Fruit fly (Drosophila melanogaster) whole organism: ENCODE results near the gene CG46523.

Experiments used
- CG8478 ChIP-seq: fragments of >200 bp; optimal IDR thresholded peaks from 2 replicates; lab custom pipeline; 2018; ENCODE audit warnings: inconsistent platforms
- Dll ChIP-seq: fragments of >200 bp; optimal IDR thresholded peaks from 2 replicates; lab custom pipeline; 2017
- EcR ChIP-seq, 2 experiments: fragments of >200 bp; optimal IDR thresholded peaks; 2 replicates each; lab custom pipeline; 2017; ENCODE audit warnings: missing biosample characterization in 2 of 2, missing genetic modification characterization in 2 of 2, missing genetic modification reagents in 2 of 2
- pan ChIP-seq: fragments of >200 bp; optimal IDR thresholded peaks from 2 replicates; lab custom pipeline; 2017
- psq ChIP-seq: fragments of >200 bp; optimal IDR thresholded peaks from 2 replicates; lab custom pipeline; 2017
- usp ChIP-seq: fragments of >200 bp; optimal IDR thresholded peaks from 2 replicates; lab custom pipeline; 2017; ENCODE audit warnings: missing biosample characterization, missing genetic modification characterization, mixed read lengths

CG46523 gene

dm6 chr3L:1947463-1948126, 8.7 kb upstream of the CG46523 start, which contains the start of the genes mu2 and Cnb:
Gene mu2 (minus strand): TSS chr3L:1947475.
Gene Cnb (plus strand): TSS chr3L:1947565.
- TF ChIP-seq CG8478 (lab: Kevin White, UChicago) = no peak
- TF ChIP-seq EcR (GFP tag; optimal IDR thresholded peaks at IDR 0.05; lab: Kevin White, UChicago) = no peak
- no peak for TF ChIP-seq usp (GFP tag; lab: Kevin White, UChicago)
- TF ChIP-seq psq (lab: Kevin White, UChicago) = no peak
- TF ChIP-seq pan (lab: Kevin White, UChicago) = no peak
- no peak for TF ChIP-seq Dll (lab: Kevin White, UChicago)

DNA sequence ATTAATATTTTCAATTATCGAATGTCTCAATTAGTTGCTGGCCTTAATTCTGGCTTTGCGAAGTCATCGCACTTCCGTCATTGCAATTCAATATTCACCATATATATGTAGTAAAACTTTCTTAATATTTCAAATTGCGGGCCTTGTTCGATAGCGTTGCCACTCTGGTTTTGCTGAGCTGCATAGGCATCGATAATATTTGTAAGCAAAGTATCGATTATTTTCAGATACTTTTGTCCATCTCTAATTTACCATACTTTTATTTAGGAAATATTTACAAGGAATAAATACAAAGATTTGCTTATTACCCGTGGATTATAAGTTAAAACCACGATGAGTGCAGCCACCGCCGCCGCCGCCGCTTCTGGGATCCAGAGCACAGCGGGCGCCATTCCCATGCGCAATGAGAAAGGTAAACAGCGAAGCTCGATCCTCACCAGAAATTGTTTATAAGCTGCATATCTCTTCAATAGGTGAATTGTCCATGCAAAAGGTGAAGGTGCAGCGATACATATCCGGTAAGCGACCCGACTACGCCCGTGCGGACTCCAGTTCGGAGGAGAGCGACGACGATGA, 2.0 kb upstream of the CG46523 start, which contains the start of gene Mfap1:
Gene Mfap1, plus strand, starts transcription at position 226 of the 576 bp plus-strand sequence.
- TF ChIP-seq EcR (GFP tag; optimal IDR thresholded peaks at IDR 0.05; lab: Kevin White, UChicago) (no peak), Dll (lab: Kevin White, UChicago) (no peak), usp (GFP tag; lab: Kevin White, UChicago) (no peak), CG8478 (lab: Kevin White, UChicago) (no peak)

- no peak for TF ChIP-seq psq (lab: Kevin White, UChicago)
- TF ChIP-seq Dll (lab: Kevin White, UChicago) = no peak
- no peak for TF ChIP-seq usp (GFP tag; lab: Kevin White, UChicago)
- no peak for TF ChIP-seq CG8478 (lab: Kevin White, UChicago)
- TF ChIP-seq pan (lab: Kevin White, UChicago) = no peak
- no peak for TF ChIP-seq EcR (GFP tag; optimal IDR thresholded peaks at IDR 0.05; lab: Kevin White, UChicago)
Observed at dm6 chr3L:1939983-1940504, 1.1 kb upstream of the CG46523 start.

DNA sequence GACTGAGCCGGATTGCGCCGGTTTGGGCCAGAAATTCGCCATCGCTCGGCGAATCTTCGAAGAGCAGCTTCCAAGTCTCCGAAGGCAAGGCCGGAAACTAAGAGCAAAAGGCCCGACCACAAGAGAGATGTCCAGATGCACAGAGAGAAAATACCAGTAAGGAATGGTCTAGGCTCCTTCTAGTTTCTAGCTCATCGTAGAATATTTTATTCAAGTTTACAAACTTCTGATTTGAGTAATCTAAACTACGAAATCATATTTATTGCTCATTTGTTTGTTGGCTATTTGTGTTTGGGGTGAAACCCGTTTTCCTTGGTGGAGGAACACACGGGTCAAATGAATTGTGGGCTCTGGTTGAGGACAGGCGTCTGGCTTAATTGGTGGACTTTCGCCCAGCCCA, 1.4 kb downstream of the CG46523 start:
- TF ChIP-seq usp (GFP tag; lab: Kevin White, UChicago) = no peak
- TF ChIP-seq Dll (lab: Kevin White, UChicago) = no peak
- TF ChIP-seq CG8478 (lab: Kevin White, UChicago) = no peak
- TF ChIP-seq EcR (GFP tag; optimal IDR thresholded peaks at IDR 0.05; lab: Kevin White, UChicago) = no peak
- TF ChIP-seq pan (lab: Kevin White, UChicago) = no peak
- TF ChIP-seq psq (lab: Kevin White, UChicago) = no peak

DNA sequence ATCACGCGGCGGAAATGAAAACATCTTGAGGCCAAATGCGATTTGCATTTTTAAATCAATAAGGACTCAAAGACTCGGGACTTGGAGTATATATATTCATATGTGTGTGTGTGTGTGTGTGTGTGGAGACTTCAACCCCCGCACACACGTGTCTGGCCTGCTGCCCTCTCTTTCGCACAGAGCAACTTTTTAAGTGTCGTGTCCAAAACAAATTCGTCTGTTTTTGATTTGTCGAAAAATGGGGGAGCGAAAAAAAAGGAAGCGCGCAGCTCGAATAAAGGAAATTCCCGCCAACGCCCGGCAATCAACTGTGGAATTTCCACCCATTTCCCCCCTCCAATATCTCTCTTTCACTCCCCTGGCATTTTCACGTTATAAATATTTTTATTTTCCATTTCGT, 9.9 kb downstream of the CG46523 start:
- TF ChIP-seq EcR (GFP tag; optimal IDR thresholded peaks at IDR 0.05; lab: Kevin White, UChicago) (no peak), pan (lab: Kevin White, UChicago) (no peak), Dll (lab: Kevin White, UChicago) (no peak), psq (lab: Kevin White, UChicago) (no peak)

DNA sequence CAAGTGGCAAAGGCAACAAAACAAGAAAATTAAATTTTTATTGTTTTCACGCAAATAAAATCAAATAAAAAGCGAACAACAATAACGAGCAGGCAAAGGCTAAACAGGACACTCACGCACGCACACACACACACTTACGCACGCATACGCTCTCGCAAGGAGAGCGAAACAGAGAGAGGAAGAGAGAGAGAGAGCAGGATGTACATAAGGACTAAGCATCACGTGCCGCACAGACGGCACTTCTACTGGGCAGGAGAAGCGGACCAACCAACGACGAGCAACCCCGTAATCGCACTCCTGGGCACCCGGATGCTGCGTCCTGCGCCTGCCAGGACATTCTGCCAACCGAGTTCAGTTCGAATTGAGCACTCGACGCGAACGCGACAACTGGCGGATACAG, 18.0 kb downstream of the CG46523 start, which contains the start of gene Dbx:
Gene Dbx, plus strand, starts transcription at position 365 of the 400 bp plus-strand sequence.
- TF ChIP-seq pan (lab: Kevin White, UChicago) = no peak
- TF ChIP-seq Dll (lab: Kevin White, UChicago) = no peak
- no peak for TF ChIP-seq usp (GFP tag; lab: Kevin White, UChicago)
- no peak for TF ChIP-seq psq (lab: Kevin White, UChicago)
- no peak for TF ChIP-seq CG8478 (lab: Kevin White, UChicago)
- TF ChIP-seq EcR (GFP tag; optimal IDR thresholded peaks at IDR 0.05; lab: Kevin White, UChicago) = no peak

DNA sequence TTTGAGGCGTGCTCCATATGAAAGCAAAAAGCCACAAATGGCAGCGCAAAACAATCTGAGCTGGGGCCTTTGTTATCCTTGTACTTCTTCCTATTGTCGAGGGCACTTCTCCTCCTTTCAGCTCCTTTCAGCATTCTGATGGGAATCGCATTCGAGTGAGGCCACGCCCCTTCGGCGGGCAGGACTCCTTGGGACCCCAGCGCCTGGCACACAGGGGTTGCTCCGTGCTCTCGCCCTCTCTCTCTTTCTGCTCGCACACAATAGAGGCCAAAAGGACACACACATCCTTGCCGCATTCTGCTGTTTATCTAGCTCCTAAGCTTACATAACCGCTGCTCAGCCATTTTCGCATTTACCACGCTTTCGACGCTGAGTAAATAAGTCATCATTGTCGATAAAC, 18.9 kb downstream of the CG46523 start:
- TF ChIP-seq CG8478 (lab: Kevin White, UChicago) = no peak
- no peak for TF ChIP-seq usp (GFP tag; lab: Kevin White, UChicago)
- TF ChIP-seq pan (lab: Kevin White, UChicago) = no peak
- no peak for TF ChIP-seq EcR (GFP tag; optimal IDR thresholded peaks at IDR 0.05; lab: Kevin White, UChicago)
- no peak for TF ChIP-seq Dll (lab: Kevin White, UChicago)
- TF ChIP-seq psq (lab: Kevin White, UChicago) = no peak

DNA sequence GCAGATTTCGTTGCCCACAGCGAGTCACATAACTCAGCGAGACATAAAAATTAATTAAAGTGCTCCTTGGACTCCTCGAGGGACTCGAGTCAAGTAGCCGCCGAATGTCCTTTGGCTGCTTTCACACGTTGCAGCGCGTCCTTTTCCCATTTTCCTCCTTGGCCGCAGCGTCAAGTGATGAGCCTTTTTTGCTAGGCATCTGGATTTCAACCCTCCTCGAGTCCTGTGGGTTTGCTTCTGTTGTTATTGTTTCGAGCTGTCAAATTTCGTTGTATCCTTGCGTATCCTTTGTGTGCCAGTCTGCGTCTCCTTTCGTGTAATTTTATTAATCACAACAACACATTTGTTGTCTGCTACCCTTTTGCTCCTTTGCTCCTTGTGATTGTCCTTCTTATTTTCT, 22.3 kb downstream of the CG46523 start:
- TF ChIP-seq pan (lab: Kevin White, UChicago) (no peak), psq (lab: Kevin White, UChicago) (no peak), CG8478 (lab: Kevin White, UChicago) (no peak)

dm6 chr3L:1914668-1915067, 24.2 kb downstream of the CG46523 start:
- no peak for TF ChIP-seq Dll (lab: Kevin White, UChicago)
- no peak for TF ChIP-seq pan (lab: Kevin White, UChicago)
- TF ChIP-seq CG8478 (lab: Kevin White, UChicago) = no peak
- no peak for TF ChIP-seq usp (GFP tag; lab: Kevin White, UChicago)
- no peak for TF ChIP-seq psq (lab: Kevin White, UChicago)
- no peak for TF ChIP-seq EcR (GFP tag; optimal IDR thresholded peaks at IDR 0.05; lab: Kevin White, UChicago)

DNA sequence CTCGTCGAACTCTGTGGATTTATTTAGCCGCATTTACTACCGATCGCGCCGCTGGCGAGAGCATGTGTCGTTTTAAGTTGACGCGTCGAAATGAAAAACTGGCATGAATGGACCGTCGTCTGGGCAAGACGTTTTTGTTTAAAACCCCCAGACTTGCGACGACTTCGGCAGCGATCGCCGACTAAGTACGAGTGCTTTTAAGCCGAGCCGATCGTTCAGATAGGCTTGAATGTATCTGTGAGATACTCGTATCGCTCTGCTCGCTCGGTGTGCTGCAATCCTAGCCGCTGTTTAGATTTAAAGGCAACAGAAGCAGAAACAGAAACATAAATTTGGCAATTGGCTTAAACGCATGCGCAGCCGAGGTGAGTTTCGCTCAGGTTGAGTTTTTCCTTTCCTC, 28.8 kb downstream of the CG46523 start, which contains the start of gene dsb:
Gene dsb, minus strand, starts transcription at position 91 of the 400 bp plus-strand sequence.
- TF ChIP-seq EcR (GFP tag; optimal IDR thresholded peaks at IDR 0.05; lab: Kevin White, UChicago) = no peak
- TF ChIP-seq CG8478 (lab: Kevin White, UChicago) = no peak
- TF ChIP-seq Dll (lab: Kevin White, UChicago) = no peak
- TF ChIP-seq usp (GFP tag; lab: Kevin White, UChicago) = no peak
- no peak for TF ChIP-seq pan (lab: Kevin White, UChicago)
- no peak for TF ChIP-seq psq (lab: Kevin White, UChicago)

DNA sequence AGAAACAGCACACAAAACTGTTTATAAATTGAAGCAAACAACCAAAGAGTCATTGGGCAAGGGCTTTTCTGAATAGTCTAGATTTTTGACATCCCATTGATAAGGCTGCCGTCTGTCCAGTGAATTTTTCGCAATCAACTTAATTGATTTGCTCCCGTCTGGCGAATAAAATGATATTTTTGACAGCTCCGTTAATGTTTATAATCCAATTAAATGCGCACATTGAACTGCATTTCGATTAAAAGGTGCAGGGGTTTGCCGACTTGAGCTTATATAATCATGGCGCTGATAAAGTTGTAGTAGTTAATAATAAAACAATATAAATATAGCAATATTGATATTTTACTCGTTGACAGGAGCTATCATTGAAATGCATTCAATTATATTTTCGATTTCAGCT, 29.9 kb downstream of the CG46523 start:
- no peak for TF ChIP-seq CG8478 (lab: Kevin White, UChicago)
- no peak for TF ChIP-seq psq (lab: Kevin White, UChicago)
- TF ChIP-seq usp (GFP tag; lab: Kevin White, UChicago) = no peak
- TF ChIP-seq Dll (lab: Kevin White, UChicago) = no peak
- TF ChIP-seq pan (lab: Kevin White, UChicago) = no peak
- no peak for TF ChIP-seq EcR (GFP tag; optimal IDR thresholded peaks at IDR 0.05; lab: Kevin White, UChicago)
